Worm (Caenorhabditis elegans) whole organism, mixed stage, embryonic: ENCODE measurements around the gene clec-196.
A peak's percentile ranks its signal among the peaks of the same experiment; 100 is the strongest.

Source experiments
- M03D4.4 ChIP-seq: sonication (generic microtip); optimal IDR thresholded peaks from 2 replicates; lab custom pipeline; 2017; ENCODE audit warnings: mild to moderate bottlenecking, missing genetic modification characterization, missing compliant biosample characterization
- bed-3 ChIP-seq: fragments of 200-800 bp; sonication (Bioruptor generic); optimal IDR thresholded peaks from 3 replicates; lab custom pipeline; 2018; ENCODE audit warnings: mild to moderate bottlenecking, missing genetic modification characterization, moderate library complexity, missing compliant biosample characterization
- blmp-1 ChIP-seq: fragments of 150-350 bp; optimal IDR thresholded peaks from 2 replicates; lab custom pipeline; 2014; ENCODE audit warnings: missing biosample characterization, missing genetic modification characterization
- ceh-39 ChIP-seq: fragments of 150-350 bp; optimal IDR thresholded peaks from 2 replicates; lab custom pipeline; 2014; ENCODE audit warnings: missing biosample characterization, missing genetic modification characterization
- ceh-43 ChIP-seq: fragments of 200-800 bp; sonication (Bioruptor generic); optimal IDR thresholded peaks from 2 replicates; lab custom pipeline; 2018; ENCODE audit warnings: mild to moderate bottlenecking, missing genetic modification characterization, moderate library complexity, missing compliant biosample characterization
- ceh-83 ChIP-seq: fragments of 200-800 bp; sonication (Bioruptor generic); optimal IDR thresholded peaks from 2 replicates; lab custom pipeline; 2018; ENCODE audit warnings: mild to moderate bottlenecking, missing genetic modification characterization, missing compliant biosample characterization
- ces-1 ChIP-seq: fragments of 150-350 bp; optimal IDR thresholded peaks from 2 replicates; lab custom pipeline; 2014; ENCODE audit warnings: missing biosample characterization, missing genetic modification reagents, missing genetic modification characterization
- cnd-1 ChIP-seq: fragments of 200-800 bp; sonication (Bioruptor generic); optimal IDR thresholded peaks from 2 replicates; lab custom pipeline; 2018; ENCODE audit warnings: mild to moderate bottlenecking, missing genetic modification characterization, missing compliant biosample characterization
- drap-1 ChIP-seq: fragments of 200-800 bp; sonication (Bioruptor generic); optimal IDR thresholded peaks from 3 replicates; lab custom pipeline; 2018; ENCODE audit warnings: mild to moderate bottlenecking, missing genetic modification characterization, missing compliant biosample characterization
- elt-1 ChIP-seq: sonication (generic microtip); optimal IDR thresholded peaks from 2 replicates; lab custom pipeline; 2017; ENCODE audit warnings: missing genetic modification characterization, mild to moderate bottlenecking, missing compliant biosample characterization, antibody characterized with exemption, moderate library complexity, borderline replicate concordance; ENCODE audit not compliant: insufficient read depth
- elt-3 ChIP-seq: fragments of 150-350 bp; optimal IDR thresholded peaks from 2 replicates; lab custom pipeline; 2014; ENCODE audit warnings: missing biosample characterization, missing genetic modification characterization
- flh-1 ChIP-seq: fragments of 200-800 bp; sonication (Bioruptor generic); optimal IDR thresholded peaks from 2 replicates; lab custom pipeline; 2018; ENCODE audit warnings: mild to moderate bottlenecking, missing genetic modification characterization, moderate library complexity, missing compliant biosample characterization
- ham-2 ChIP-seq: fragments of 200-800 bp; sonication (Bioruptor generic); optimal IDR thresholded peaks from 2 replicates; lab custom pipeline; 2018; ENCODE audit warnings: mild to moderate bottlenecking, missing genetic modification characterization, missing compliant biosample characterization
- hlh-1 ChIP-seq: fragments of 150-350 bp; optimal IDR thresholded peaks from 2 replicates; lab custom pipeline; 2014; ENCODE audit warnings: missing biosample characterization, missing genetic modification reagents, missing genetic modification characterization
- lin-13 ChIP-seq: fragments of 150-350 bp; optimal IDR thresholded peaks from 2 replicates; lab custom pipeline; 2014; ENCODE audit warnings: missing biosample characterization, missing genetic modification characterization
- lin-32 ChIP-seq: fragments of 200-800 bp; sonication (Bioruptor generic); optimal IDR thresholded peaks from 2 replicates; lab custom pipeline; 2018; ENCODE audit warnings: mild to moderate bottlenecking, missing genetic modification characterization, missing compliant biosample characterization
- lsy-2 ChIP-seq: fragments of 150-350 bp; optimal IDR thresholded peaks from 2 replicates; lab custom pipeline; 2014; ENCODE audit warnings: missing biosample characterization, missing genetic modification characterization
- mab-5 ChIP-seq: fragments of 150-350 bp; optimal IDR thresholded peaks from 2 replicates; lab custom pipeline; 2014; ENCODE audit warnings: missing biosample characterization, missing genetic modification characterization
- mep-1 ChIP-seq: fragments of 150-350 bp; optimal IDR thresholded peaks from 2 replicates; lab custom pipeline; 2017; ENCODE audit warnings: missing biosample characterization, missing genetic modification reagents, missing genetic modification characterization, inconsistent platforms
- mls-2 ChIP-seq: sonication (generic microtip); optimal IDR thresholded peaks from 2 replicates; lab custom pipeline; 2016; ENCODE audit warnings: mild to moderate bottlenecking, missing genetic modification characterization, moderate library complexity, missing compliant biosample characterization
- nhr-12 ChIP-seq: fragments of 150-350 bp; optimal IDR thresholded peaks from 2 replicates; lab custom pipeline; 2014; ENCODE audit warnings: missing biosample characterization, missing genetic modification characterization
- nhr-2 ChIP-seq: fragments of 150-350 bp; optimal IDR thresholded peaks from 2 replicates; lab custom pipeline; 2014; ENCODE audit warnings: missing biosample characterization, missing genetic modification characterization
- nhr-237 ChIP-seq: fragments of 150-350 bp; optimal IDR thresholded peaks from 2 replicates; lab custom pipeline; 2014; ENCODE audit warnings: missing biosample characterization, missing genetic modification characterization
- nhr-28 ChIP-seq: fragments of 150-350 bp; optimal IDR thresholded peaks from 2 replicates; lab custom pipeline; 2014; ENCODE audit warnings: missing biosample characterization, missing genetic modification characterization
- nhr-76 ChIP-seq: sonication (generic microtip); optimal IDR thresholded peaks from 2 replicates; lab custom pipeline; 2017; ENCODE audit warnings: missing biosample characterization, missing genetic modification characterization
- pha-4 ChIP-seq: fragments of 150-350 bp; optimal IDR thresholded peaks from 2 replicates; lab custom pipeline; 2018; ENCODE audit warnings: missing biosample characterization, missing genetic modification reagents, missing genetic modification characterization
- sem-2 ChIP-seq: fragments of 200-800 bp; sonication (Bioruptor generic); optimal IDR thresholded peaks from 2 replicates; lab custom pipeline; 2018; ENCODE audit warnings: mild to moderate bottlenecking, missing genetic modification characterization, missing compliant biosample characterization
- snpc-4 ChIP-seq: fragments of 150-350 bp; optimal IDR thresholded peaks from 2 replicates; lab custom pipeline; 2014; ENCODE audit warnings: missing biosample characterization, missing genetic modification characterization
- sptf-1 ChIP-seq: sonication (generic microtip); optimal IDR thresholded peaks from 2 replicates; lab custom pipeline; 2017; ENCODE audit warnings: mild to moderate bottlenecking, missing genetic modification characterization, moderate library complexity, missing compliant biosample characterization
- tbx-8 ChIP-seq: fragments of 200-800 bp; sonication (Bioruptor generic); optimal IDR thresholded peaks from 2 replicates; lab custom pipeline; 2018; ENCODE audit warnings: mild to moderate bottlenecking, missing genetic modification characterization, moderate library complexity, missing compliant biosample characterization
- unc-120 ChIP-seq: sonication (generic microtip); optimal IDR thresholded peaks from 2 replicates; lab custom pipeline; 2017; ENCODE audit warnings: missing genetic modification characterization, missing compliant biosample characterization; ENCODE audit not compliant: poor library complexity, severe bottlenecking
- unc-39 ChIP-seq: fragments of 150-350 bp; optimal IDR thresholded peaks from 2 replicates; lab custom pipeline; 2014; ENCODE audit warnings: missing biosample characterization, missing genetic modification characterization
- unc-62 ChIP-seq: fragments of 150-350 bp; optimal IDR thresholded peaks from 2 replicates; lab custom pipeline; 2014; ENCODE audit warnings: missing biosample characterization, missing genetic modification reagents, missing genetic modification characterization
- zip-8 ChIP-seq: fragments of 150-350 bp; optimal IDR thresholded peaks from 2 replicates; lab custom pipeline; 2014; ENCODE audit warnings: missing biosample characterization, missing genetic modification characterization
- ztf-11 ChIP-seq: fragments of 150-350 bp; optimal IDR thresholded peaks from 2 replicates; lab custom pipeline; 2014; ENCODE audit warnings: missing biosample characterization, missing genetic modification characterization

clec-196 gene

DNA sequence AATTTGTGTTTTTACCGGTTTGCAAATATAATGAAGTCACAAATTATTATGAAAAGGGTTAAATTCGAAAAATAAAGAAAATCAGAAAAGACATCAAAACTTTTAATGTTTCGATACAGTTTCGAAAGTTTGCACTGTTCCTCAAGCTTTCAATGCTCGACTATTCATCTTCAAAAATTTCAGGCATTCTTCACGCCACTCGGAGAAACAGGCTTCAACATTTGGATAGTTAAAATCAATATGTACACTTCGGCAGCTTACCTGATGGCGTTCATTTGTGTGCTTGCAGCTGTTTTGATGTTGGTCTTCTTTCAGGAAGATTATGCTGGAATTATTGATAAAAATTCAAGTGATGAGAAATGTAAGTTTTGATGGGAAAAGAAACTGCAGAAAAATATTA, 29.6 kb upstream of the clec-196 start:
- TF ChIP-seq ces-1 (GFP tag; lab: Kevin White, UChicago) (no peak), ceh-83 (no peak), snpc-4 (tag; lab: Kevin White, UChicago) (no peak), pha-4 (tag; lab: Kevin White, UChicago) (no peak), sptf-1 (tag; lab: Kevin White, UChicago) (no peak), bed-3 (GFP tag; lab: Kevin White, UChicago) (no peak), cnd-1 (no peak), lin-13 (tag; lab: Kevin White, UChicago) (no peak), M03D4.4 (tag; lab: Kevin White, UChicago) (no peak), ceh-43 (no peak), ham-2 (GFP tag; lab: Kevin White, UChicago) (no peak)

DNA sequence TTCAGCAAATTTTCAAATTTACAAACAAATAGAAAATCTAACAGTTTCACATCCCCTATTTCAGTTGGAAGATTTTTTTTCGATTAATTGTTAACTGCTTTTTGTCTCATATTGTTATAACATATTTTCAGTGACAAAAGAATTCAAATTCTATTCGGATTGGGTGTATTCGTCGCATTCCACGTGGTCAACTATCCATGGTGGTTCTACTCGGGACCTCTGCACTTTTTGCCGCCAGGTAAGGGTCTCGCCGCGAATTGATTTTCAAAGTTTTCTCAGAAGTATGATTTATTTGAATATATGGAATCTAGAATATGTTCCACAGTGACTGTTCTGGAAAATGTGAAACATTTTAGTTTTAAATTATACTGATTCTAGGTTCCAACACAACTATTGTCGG, 28.2 kb upstream of the clec-196 start:
- TF ChIP-seq pha-4 (tag; lab: Kevin White, UChicago) = no peak
- TF ChIP-seq blmp-1 (tag; lab: Kevin White, UChicago) = no peak
- no peak for TF ChIP-seq nhr-2
- TF ChIP-seq ceh-83 = no peak

DNA sequence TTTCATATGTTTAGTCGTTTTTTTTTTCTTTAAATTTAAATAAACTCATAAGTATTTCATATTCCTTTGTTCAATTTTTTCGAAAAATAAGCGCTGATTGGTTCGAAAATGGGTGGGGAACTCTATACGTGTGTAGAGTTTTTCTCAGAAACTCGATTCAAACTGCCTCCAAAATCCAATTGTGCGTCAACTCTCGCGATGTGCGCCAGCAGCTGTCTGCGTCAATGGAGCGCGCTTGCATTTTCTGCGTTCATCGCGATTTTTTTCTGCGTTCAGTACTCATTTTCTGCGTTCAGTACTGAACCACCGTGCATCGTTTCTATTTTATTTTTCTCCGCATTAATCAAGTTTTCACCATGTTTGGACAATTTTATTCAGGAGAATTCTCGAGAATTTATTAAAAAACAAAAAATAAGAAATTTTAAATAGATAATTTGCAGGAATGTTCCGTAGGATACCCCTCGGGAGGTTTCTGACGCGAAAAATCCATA, 27.0 kb upstream of the clec-196 start, which contains the start of gene eelo-2:
Gene eelo-2, plus strand, starts transcription at position 441 of the 491 bp plus-strand sequence.
- peak; percentile 99 for TF ChIP-seq lin-13 (tag; lab: Kevin White, UChicago)
- TF ChIP-seq drap-1 (GFP tag; lab: Kevin White, UChicago) = peak; percentile 81
- no peak for TF ChIP-seq sem-2
- peak; percentile 73 for TF ChIP-seq M03D4.4 (tag; lab: Kevin White, UChicago)
- no peak for TF ChIP-seq flh-1 (GFP tag; lab: Kevin White, UChicago)
- peak; percentile 60 for TF ChIP-seq nhr-2
- TF ChIP-seq nhr-12 (tag; lab: Kevin White, UChicago) = no peak
- peak; percentile 73 for TF ChIP-seq hlh-1 (tag; lab: Kevin White, UChicago)
- TF ChIP-seq sptf-1 (tag; lab: Kevin White, UChicago) = peak; percentile 90
- peak; percentile 48 for TF ChIP-seq ceh-43
- peak; percentile 81 for TF ChIP-seq cnd-1
- peak; percentile 46 for TF ChIP-seq elt-1 (tag; lab: Kevin White, UChicago)
- TF ChIP-seq ces-1 (GFP tag; lab: Kevin White, UChicago) = peak; percentile 78
- TF ChIP-seq unc-62 (GFP tag; lab: Kevin White, UChicago) = peak; percentile 71
- TF ChIP-seq nhr-28 = no peak
- TF ChIP-seq ztf-11 = peak; percentile 79
- TF ChIP-seq lin-32 = no peak
- TF ChIP-seq mls-2 (tag; lab: Kevin White, UChicago) = peak; percentile 72
- TF ChIP-seq blmp-1 (tag; lab: Kevin White, UChicago) = no peak
- no peak for TF ChIP-seq elt-3 (tag; lab: Kevin White, UChicago)
- peak; percentile 99 for TF ChIP-seq pha-4 (tag; lab: Kevin White, UChicago)
- no peak for TF ChIP-seq nhr-76 (tag; lab: Kevin White, UChicago)
- TF ChIP-seq snpc-4 (tag; lab: Kevin White, UChicago) = no peak
- no peak for TF ChIP-seq ceh-83
- no peak for TF ChIP-seq tbx-8 (GFP tag; lab: Kevin White, UChicago)
- peak; percentile 19 for TF ChIP-seq unc-39 (tag; lab: Kevin White, UChicago)
- TF ChIP-seq mep-1 (tag; lab: Kevin White, UChicago) = peak; percentile 98
- TF ChIP-seq unc-120 (tag; lab: Kevin White, UChicago) = peak; percentile 17
- TF ChIP-seq mab-5 (tag; lab: Kevin White, UChicago) = peak; percentile 78
- TF ChIP-seq zip-8 (tag; lab: Kevin White, UChicago) = no peak
- no peak for TF ChIP-seq bed-3 (GFP tag; lab: Kevin White, UChicago)
- TF ChIP-seq ceh-39 (tag; lab: Kevin White, UChicago) = peak; percentile 80
- peak; percentile 97 for TF ChIP-seq nhr-237
- TF ChIP-seq lsy-2 (tag; lab: Kevin White, UChicago) = peak; percentile 91
- no peak for TF ChIP-seq ham-2 (GFP tag; lab: Kevin White, UChicago)

DNA sequence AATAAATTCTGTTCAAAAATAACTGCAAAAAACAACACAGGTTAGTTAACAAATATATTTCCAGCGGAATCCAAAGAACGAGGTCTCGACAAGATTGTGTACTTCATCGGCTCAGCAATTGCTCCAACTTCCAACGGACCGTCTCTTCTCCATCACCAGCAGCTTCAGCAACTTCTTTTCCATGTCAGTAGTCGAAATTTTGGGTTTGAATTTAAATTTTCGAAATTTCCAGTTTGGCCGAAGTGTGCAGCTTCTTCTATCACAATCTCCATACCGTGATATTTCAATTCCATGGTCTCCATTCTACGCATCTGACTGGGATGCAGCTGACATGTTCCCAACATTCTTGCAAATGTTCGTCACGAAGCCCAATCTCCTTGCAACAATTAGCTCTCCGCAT, 23.3 kb upstream of the clec-196 start:
- no peak for TF ChIP-seq nhr-2
- TF ChIP-seq hlh-1 (tag; lab: Kevin White, UChicago) = no peak
- no peak for TF ChIP-seq unc-120 (tag; lab: Kevin White, UChicago)
- no peak for TF ChIP-seq ham-2 (GFP tag; lab: Kevin White, UChicago)
- TF ChIP-seq unc-62 (GFP tag; lab: Kevin White, UChicago) = no peak
- no peak for TF ChIP-seq sem-2
- no peak for TF ChIP-seq snpc-4 (tag; lab: Kevin White, UChicago)
- no peak for TF ChIP-seq mep-1 (tag; lab: Kevin White, UChicago)
- no peak for TF ChIP-seq flh-1 (GFP tag; lab: Kevin White, UChicago)
- TF ChIP-seq ceh-83 = no peak
- TF ChIP-seq M03D4.4 (tag; lab: Kevin White, UChicago) = no peak
- no peak for TF ChIP-seq ceh-43
- TF ChIP-seq elt-3 (tag; lab: Kevin White, UChicago) = no peak
- no peak for TF ChIP-seq cnd-1
